Worm (Caenorhabditis elegans) whole organism, mixed stage, embryonic: ENCODE measurements around the gene gcy-12.

Source experiments
- ceh-83 ChIP-seq: fragments of 200-800 bp; sonication (Bioruptor generic); optimal IDR thresholded peaks from 2 replicates; lab custom pipeline; 2018; ENCODE audit warnings: mild to moderate bottlenecking, missing genetic modification characterization, missing compliant biosample characterization
- ces-1 ChIP-seq: fragments of 150-350 bp; optimal IDR thresholded peaks from 2 replicates; lab custom pipeline; 2014; ENCODE audit warnings: missing biosample characterization, missing genetic modification reagents, missing genetic modification characterization
- cnd-1 ChIP-seq: fragments of 200-800 bp; sonication (Bioruptor generic); optimal IDR thresholded peaks from 2 replicates; lab custom pipeline; 2018; ENCODE audit warnings: mild to moderate bottlenecking, missing genetic modification characterization, missing compliant biosample characterization
- drap-1 ChIP-seq: fragments of 200-800 bp; sonication (Bioruptor generic); optimal IDR thresholded peaks from 3 replicates; lab custom pipeline; 2018; ENCODE audit warnings: mild to moderate bottlenecking, missing genetic modification characterization, missing compliant biosample characterization
- ham-2 ChIP-seq: fragments of 200-800 bp; sonication (Bioruptor generic); optimal IDR thresholded peaks from 2 replicates; lab custom pipeline; 2018; ENCODE audit warnings: mild to moderate bottlenecking, missing genetic modification characterization, missing compliant biosample characterization
- nhr-28 ChIP-seq: fragments of 150-350 bp; optimal IDR thresholded peaks from 2 replicates; lab custom pipeline; 2014; ENCODE audit warnings: missing biosample characterization, missing genetic modification characterization
- zip-8 ChIP-seq: fragments of 150-350 bp; optimal IDR thresholded peaks from 2 replicates; lab custom pipeline; 2014; ENCODE audit warnings: missing biosample characterization, missing genetic modification characterization

Gene gcy-12

DNA sequence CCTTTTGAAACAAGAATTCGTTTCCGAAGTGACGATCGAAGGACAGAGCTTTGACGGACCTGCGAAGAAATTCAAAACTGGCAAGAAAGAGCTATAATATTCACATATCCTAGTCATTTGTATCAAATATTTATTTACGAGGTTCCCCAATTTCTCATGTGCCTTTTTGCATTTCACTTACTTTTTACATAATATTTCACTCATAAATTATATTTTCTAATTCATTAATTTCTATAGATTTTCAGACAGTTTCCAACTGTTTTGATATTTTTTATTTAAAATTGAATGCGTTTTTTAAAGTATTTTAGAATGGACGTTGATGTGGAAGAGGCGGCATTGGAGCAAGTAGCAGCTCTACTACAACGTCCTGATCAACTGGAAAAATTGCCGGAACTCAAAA is 47.4 kb downstream of the gcy-12 start, which contains the start of gene sec-6:
sec-6 (plus strand) TSS at position 301 of the 400 bp plus-strand sequence.
- no peak for TF ChIP-seq ham-2 (GFP tag; lab: Kevin White, UChicago)

DNA sequence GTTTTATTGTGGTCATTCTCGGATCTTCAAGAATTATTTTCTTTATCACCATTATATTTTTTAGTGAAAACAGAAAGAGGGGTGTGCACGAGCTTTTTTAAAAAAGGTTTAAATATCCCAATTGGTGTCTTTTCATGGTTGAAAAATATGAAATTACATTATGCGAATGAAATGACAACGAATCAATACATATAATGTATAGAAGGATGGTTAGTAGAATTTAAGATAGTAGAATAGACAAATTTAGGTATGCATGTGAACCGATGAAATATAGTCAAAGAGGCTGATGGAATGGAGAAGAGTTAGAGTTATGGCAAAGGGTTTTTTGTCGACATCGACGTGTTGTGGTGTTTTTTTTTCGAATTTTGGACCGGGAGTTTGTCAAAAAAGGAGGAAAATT is 52.7 kb downstream of the gcy-12 start:
- no peak for TF ChIP-seq ceh-83 (GFP tag; lab: Kevin White, UChicago)
- TF ChIP-seq cnd-1 (tag; lab: Kevin White, UChicago) = no peak
- no peak for TF ChIP-seq zip-8 (tag; lab: Kevin White, UChicago)
- no peak for TF ChIP-seq nhr-28 (tag; lab: Kevin White, UChicago)

DNA sequence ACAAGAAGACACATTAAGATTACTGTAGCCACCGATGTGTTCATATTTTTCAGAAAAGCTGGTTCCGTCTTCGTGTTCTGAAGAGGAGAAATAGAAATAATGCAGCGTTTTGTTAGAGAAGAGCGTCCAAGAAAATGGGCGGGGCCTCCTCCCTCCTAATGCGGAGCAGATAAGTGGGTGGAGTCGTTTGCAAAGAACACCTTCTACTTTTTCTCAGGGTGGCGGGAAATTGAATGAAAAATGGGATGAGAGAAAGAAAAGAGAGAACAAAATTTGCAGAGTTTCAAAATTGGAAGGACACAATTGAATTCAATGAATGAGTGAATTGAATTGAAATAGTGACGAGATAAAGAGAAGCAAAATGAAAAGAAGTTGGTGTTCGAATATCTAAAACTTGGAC is 53.8 kb downstream of the gcy-12 start, which contains the start of gene F09E5.16:
F09E5.16 (minus strand) TSS at position 101 of the 400 bp plus-strand sequence.
- TF ChIP-seq ceh-83 (GFP tag; lab: Kevin White, UChicago) (no peak), ces-1 (GFP tag; lab: Kevin White, UChicago) (peak; percentile 21), drap-1 (GFP tag; lab: Kevin White, UChicago) (no peak)
